Fruit fly (Drosophila melanogaster): ENCODE results near the gene H15.

DNA sequence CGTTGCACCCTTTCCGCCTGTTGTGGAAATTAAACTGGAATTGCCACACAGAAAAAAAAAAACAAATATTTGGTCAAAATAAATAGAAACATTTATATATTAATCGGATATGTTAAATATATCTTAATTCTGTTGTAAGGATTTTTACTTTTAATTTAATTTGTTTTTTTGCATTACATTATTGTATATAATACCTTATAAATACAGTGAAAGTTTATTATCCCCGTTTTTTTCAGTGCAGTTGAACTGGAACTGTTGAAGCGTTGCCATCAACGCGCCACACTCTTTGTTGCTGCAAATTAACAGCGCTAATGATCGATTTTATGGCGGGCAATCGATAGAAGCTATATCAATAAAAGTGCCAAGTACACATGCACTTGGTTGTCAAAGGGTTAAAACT lies 30.2 kb downstream of the H15 start:
- no peak for TF ChIP-seq lz (GFP tag; optimal IDR thresholded peaks at IDR 0.05)
- no peak for TF ChIP-seq fd59A (GFP tag; optimal IDR thresholded peaks at IDR 0.05)
- peak; percentile 50; the same call in 1 of the 3 replicates for TF ChIP-seq CG6163 (GFP tag; IDR thresholded peaks at IDR 0.05)
- TF ChIP-seq Eip78C (GFP tag): peak; percentile 86
- no peak for TF ChIP-seq Ets21C (GFP tag; optimal IDR thresholded peaks at IDR 0.05)
- no peak for TF ChIP-seq Sox102F (GFP tag; optimal IDR thresholded peaks at IDR 0.05)
- no peak for TF ChIP-seq Eip93F (GFP tag; optimal IDR thresholded peaks at IDR 0.05)
- TF ChIP-seq pdm3 (GFP tag; optimal IDR thresholded peaks at IDR 0.05): peak; percentile 35
- TF ChIP-seq achi (GFP tag; optimal IDR thresholded peaks at IDR 0.05): peak; percentile 43
- TF ChIP-seq Hr39 (GFP tag; optimal IDR thresholded peaks at IDR 0.05): no peak
- TF ChIP-seq Sox14 (GFP tag; optimal IDR thresholded peaks at IDR 0.05): no peak

All from whole organism, prepupa.